Worm (Caenorhabditis elegans) whole organism, L1 larva: ENCODE measurements around the gene srbc-2.
"Not testable (repeated sequence)": the region's sequence is repeated elsewhere in the genome, so short reads cannot be mapped to it uniquely, and the experiment has no call there.

Source experiments
- F16B12.6 ChIP-seq: fragments of 150-350 bp; optimal IDR thresholded peaks from 2 replicates; lab custom pipeline; 2014; ENCODE audit warnings: missing biosample characterization, missing genetic modification characterization
- aly-2 ChIP-seq: fragments of 150-350 bp; optimal IDR thresholded peaks from 2 replicates; lab custom pipeline; 2014; ENCODE audit warnings: missing biosample characterization, missing genetic modification characterization
- ceh-63 ChIP-seq: fragments of 200-800 bp; sonication (Bioruptor generic); optimal IDR thresholded peaks from 2 replicates; lab custom pipeline; 2018; ENCODE audit warnings: mild to moderate bottlenecking, missing genetic modification characterization, missing compliant biosample characterization
- ceh-90 ChIP-seq: sonication (generic microtip); optimal IDR thresholded peaks from 2 replicates; lab custom pipeline; 2016; ENCODE audit warnings: missing genetic modification characterization, missing compliant biosample characterization
- elt-2 ChIP-seq: sonication (generic microtip); optimal IDR thresholded peaks from 2 replicates; lab custom pipeline; 2016; ENCODE audit warnings: missing genetic modification characterization, mild to moderate bottlenecking, inconsistent platforms, missing compliant biosample characterization, missing genetic modification reagents
- jun-1 ChIP-seq: fragments of 150-350 bp; optimal IDR thresholded peaks from 2 replicates; lab custom pipeline; 2014; ENCODE audit warnings: missing biosample characterization, missing genetic modification reagents, missing genetic modification characterization
- nhr-84 ChIP-seq: sonication (generic microtip); optimal IDR thresholded peaks from 2 replicates; lab custom pipeline; 2017; ENCODE audit warnings: missing biosample characterization, missing genetic modification characterization
- skn-1 ChIP-seq: fragments of 150-350 bp; optimal IDR thresholded peaks from 2 replicates; lab custom pipeline; 2014; ENCODE audit warnings: missing biosample characterization, missing genetic modification characterization
- snpc-4 ChIP-seq: fragments of 150-350 bp; optimal IDR thresholded peaks from 2 replicates; lab custom pipeline; 2014; ENCODE audit warnings: missing biosample characterization, missing genetic modification characterization
- sptf-1 ChIP-seq: fragments of 150-350 bp; optimal IDR thresholded peaks from 2 replicates; lab custom pipeline; 2014; ENCODE audit warnings: missing biosample characterization, missing genetic modification characterization
- sup-37 ChIP-seq: fragments of 200-800 bp; sonication (Bioruptor generic); optimal IDR thresholded peaks from 2 replicates; lab custom pipeline; 2018; ENCODE audit warnings: mild to moderate bottlenecking, missing genetic modification characterization, missing compliant biosample characterization
- unc-62 ChIP-seq: fragments of 150-350 bp; optimal IDR thresholded peaks from 2 replicates; lab custom pipeline; 2014; ENCODE audit warnings: missing biosample characterization, missing genetic modification reagents, missing genetic modification characterization
- ztf-11 ChIP-seq, 2 experiments: sonication (generic microtip); optimal IDR thresholded peaks; 2 replicates each; lab custom pipeline; 2016 to 2017; ENCODE audit warnings: missing genetic modification characterization in 2 of 2, missing biosample characterization in 1 of 2, missing compliant biosample characterization in 1 of 2

DNA sequence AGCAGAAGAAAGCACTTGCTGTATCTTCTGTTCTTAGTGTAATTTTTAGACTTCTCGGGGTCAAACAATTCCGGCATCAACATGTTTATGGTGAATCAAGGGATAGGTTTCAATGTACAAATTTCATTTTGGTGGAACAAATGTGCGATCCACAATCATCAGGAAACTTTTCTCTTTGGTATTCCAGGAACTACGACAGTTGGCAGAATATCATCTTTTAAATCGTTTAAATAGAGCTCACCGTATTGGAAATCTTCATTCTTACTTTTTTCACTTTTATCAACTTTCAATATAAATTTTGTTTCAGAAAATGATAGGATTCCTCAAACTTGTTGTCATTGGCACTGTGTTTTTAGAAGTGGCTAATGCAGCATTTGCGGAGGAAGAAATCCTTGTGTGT lies 19.9 kb upstream of the srbc-2 start, which contains the start of gene T20D4.12:
- TF ChIP-seq sptf-1 (tag; lab: Kevin White, UChicago); elt-2 (tag; lab: Kevin White, UChicago); ceh-63 (GFP tag; lab: Kevin White, UChicago); skn-1; ztf-11 (tag; optimal IDR thresholded peaks at IDR 0.05; lab: Kevin White, UChicago); nhr-84; aly-2 (tag; lab: Kevin White, UChicago); ceh-90 (tag; lab: Kevin White, UChicago); jun-1 (tag; lab: Kevin White, UChicago); sup-37 (GFP tag; lab: Kevin White, UChicago); F16B12.6 (tag; lab: Kevin White, UChicago); snpc-4 (tag; lab: Kevin White, UChicago); unc-62: not testable (repeated sequence)
